Worm (Caenorhabditis elegans) whole organism, L2 larva: ENCODE measurements around the gene C18G1.1.

ENCODE experiments used
- C34F6.9 ChIP-seq: fragments of 150-350 bp; optimal IDR thresholded peaks from 2 replicates; lab custom pipeline; 2014; ENCODE audit warnings: missing biosample characterization, missing genetic modification characterization
- R02D3.7 ChIP-seq: fragments of 150-350 bp; optimal IDR thresholded peaks from 2 replicates; lab custom pipeline; 2014; ENCODE audit warnings: missing biosample characterization, missing genetic modification characterization
- aly-2 ChIP-seq: fragments of 150-350 bp; optimal IDR thresholded peaks from 2 replicates; lab custom pipeline; 2014; ENCODE audit warnings: missing biosample characterization, missing genetic modification characterization
- ama-1 ChIP-seq: fragments of 150-350 bp; optimal IDR thresholded peaks from 2 replicates; lab custom pipeline; 2018; ENCODE audit warnings: inconsistent platforms
- ceh-82 ChIP-seq: fragments of 150-350 bp; optimal IDR thresholded peaks from 2 replicates; lab custom pipeline; 2014; ENCODE audit warnings: missing biosample characterization, missing genetic modification characterization
- crh-2 ChIP-seq: sonication (generic microtip); optimal IDR thresholded peaks from 2 replicates; lab custom pipeline; 2017; ENCODE audit warnings: missing biosample characterization, missing genetic modification characterization
- dmd-4 ChIP-seq: sonication (generic microtip); optimal IDR thresholded peaks from 2 replicates; lab custom pipeline; 2017; ENCODE audit warnings: missing biosample characterization, missing genetic modification characterization
- egl-27 ChIP-seq: sonication (generic microtip); optimal IDR thresholded peaks from 3 replicates; lab custom pipeline; 2017; ENCODE audit warnings: missing biosample characterization, missing genetic modification reagents, missing genetic modification characterization
- fos-1 ChIP-seq: fragments of 150-350 bp; optimal IDR thresholded peaks from 2 replicates; lab custom pipeline; 2014; ENCODE audit warnings: missing biosample characterization, missing genetic modification characterization
- lin-11 ChIP-seq: fragments of 150-350 bp; sonication (generic microtip); optimal IDR thresholded peaks from 2 replicates; lab custom pipeline; 2014; ENCODE audit warnings: missing biosample characterization, missing genetic modification characterization, inconsistent platforms, mixed read lengths
- lsy-2 ChIP-seq, 2 experiments: fragments of 150-350 bp in 1 of 2; sonication (generic microtip) in 1 of 2; optimal IDR thresholded peaks; 2 replicates each; lab custom pipeline; 2014 to 2017; ENCODE audit warnings: missing biosample characterization in 2 of 2, missing genetic modification characterization in 2 of 2
- mab-5 ChIP-seq: fragments of 150-350 bp; optimal IDR thresholded peaks from 2 replicates; lab custom pipeline; 2014; ENCODE audit warnings: missing biosample characterization, missing genetic modification characterization
- mbf-1 ChIP-seq: sonication (generic microtip); optimal IDR thresholded peaks from 2 replicates; lab custom pipeline; 2017; ENCODE audit warnings: missing biosample characterization, missing genetic modification characterization
- mdl-1 ChIP-seq, 2 experiments: fragments of 150-350 bp in 1 of 2; sonication (generic microtip) in 1 of 2; optimal IDR thresholded peaks; 2 replicates each; lab custom pipeline; 2017; ENCODE audit warnings: missing biosample characterization in 2 of 2, missing genetic modification characterization in 2 of 2
- nhr-12 ChIP-seq: fragments of 150-350 bp; optimal IDR thresholded peaks from 2 replicates; lab custom pipeline; 2014; ENCODE audit warnings: missing biosample characterization, missing genetic modification characterization
- nhr-129 ChIP-seq: fragments of 150-350 bp; optimal IDR thresholded peaks from 2 replicates; lab custom pipeline; 2014; ENCODE audit warnings: missing biosample characterization, missing genetic modification characterization
- nhr-23 ChIP-seq: fragments of 150-350 bp; optimal IDR thresholded peaks from 2 replicates; lab custom pipeline; 2014; ENCODE audit warnings: missing biosample characterization, missing genetic modification reagents, missing genetic modification characterization
- nhr-237 ChIP-seq: fragments of 150-350 bp; optimal IDR thresholded peaks from 2 replicates; lab custom pipeline; 2014; ENCODE audit warnings: missing biosample characterization, missing genetic modification characterization
- nhr-25 ChIP-seq: fragments of 150-350 bp; sonication (generic microtip); optimal IDR thresholded peaks from 3 replicates; lab custom pipeline; 2014; ENCODE audit warnings: missing biosample characterization, missing genetic modification characterization
- nhr-6 ChIP-seq: fragments of 150-350 bp; optimal IDR thresholded peaks from 2 replicates; lab custom pipeline; 2014; ENCODE audit warnings: missing biosample characterization, missing genetic modification characterization
- peb-1 ChIP-seq: fragments of 150-350 bp; optimal IDR thresholded peaks from 2 replicates; lab custom pipeline; 2014; ENCODE audit warnings: missing biosample characterization, missing genetic modification characterization
- sem-4 ChIP-seq: fragments of 150-350 bp; optimal IDR thresholded peaks from 2 replicates; lab custom pipeline; 2014; ENCODE audit warnings: missing biosample characterization, missing genetic modification reagents, missing genetic modification characterization
- skn-1 ChIP-seq: sonication (generic microtip); optimal IDR thresholded peaks from 2 replicates; lab custom pipeline; 2017; ENCODE audit warnings: missing biosample characterization, missing genetic modification characterization
- sma-3 ChIP-seq: sonication (generic microtip); optimal IDR thresholded peaks from 2 replicates; lab custom pipeline; 2016; ENCODE audit warnings: missing genetic modification reagents, missing genetic modification characterization, missing compliant biosample characterization
- sma-9 ChIP-seq, 2 experiments: fragments of 150-350 bp in 1 of 2; sonication (generic microtip) in 1 of 2; optimal IDR thresholded peaks; 2 replicates each; lab custom pipeline; 2014 to 2016; ENCODE audit warnings: missing genetic modification characterization in 2 of 2, mild to moderate bottlenecking in 1 of 2, missing biosample characterization in 1 of 2, missing compliant biosample characterization in 1 of 2, missing genetic modification reagents in 1 of 2, moderate library complexity in 1 of 2
- snpc-4 ChIP-seq: fragments of 150-350 bp; optimal IDR thresholded peaks from 2 replicates; lab custom pipeline; 2014; ENCODE audit warnings: missing biosample characterization, missing genetic modification characterization
- unc-39 ChIP-seq: fragments of 150-350 bp; optimal IDR thresholded peaks from 2 replicates; lab custom pipeline; 2014; ENCODE audit warnings: missing biosample characterization, missing genetic modification characterization
- unc-62 ChIP-seq: fragments of 150-350 bp; optimal IDR thresholded peaks from 2 replicates; lab custom pipeline; 2014; ENCODE audit warnings: missing biosample characterization, missing genetic modification reagents, missing genetic modification characterization
- zag-1 ChIP-seq: fragments of 150-350 bp; optimal IDR thresholded peaks from 2 replicates; lab custom pipeline; 2014; ENCODE audit warnings: missing biosample characterization, missing genetic modification characterization
- ztf-4 ChIP-seq: fragments of 150-350 bp; optimal IDR thresholded peaks from 2 replicates; lab custom pipeline; 2014; ENCODE audit warnings: missing biosample characterization, missing genetic modification characterization

The C18G1.1 gene

DNA sequence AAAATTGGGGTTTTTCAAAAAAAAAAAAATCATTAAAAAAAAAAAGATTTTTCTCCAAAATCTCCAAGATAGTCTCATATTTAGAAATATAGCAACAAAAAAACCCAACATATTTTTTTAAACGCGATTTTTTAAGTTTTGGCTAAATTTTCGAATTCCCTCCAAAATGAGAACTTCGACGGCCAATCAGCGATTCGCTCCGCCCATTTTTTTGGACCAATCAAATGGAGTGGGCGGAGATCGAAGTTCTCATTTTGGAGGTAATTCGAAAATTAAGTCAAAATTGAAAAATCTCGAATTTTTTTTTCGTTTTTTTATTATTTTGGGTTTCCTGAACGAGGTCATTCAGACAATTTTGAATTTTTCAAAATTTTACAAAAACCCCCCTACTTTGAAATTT lies 36.1 kb downstream of the C18G1.1 start:
- TF ChIP-seq zag-1 (tag; lab: Kevin White, UChicago) (no peak), nhr-23 (tag; lab: Kevin White, UChicago) (no peak), nhr-6 (tag; lab: Kevin White, UChicago) (no peak), ama-1 (lab: Kevin White, UChicago) (no peak), sma-9 (GFP tag; optimal IDR thresholded peaks at IDR 0.05; lab: Kevin White, UChicago) (no peak), sma-9 (tag; optimal IDR thresholded peaks at IDR 0.05; lab: Kevin White, UChicago) (no peak), sma-3 (GFP tag; lab: Kevin White, UChicago) (no peak), snpc-4 (tag; lab: Kevin White, UChicago) (no peak), lin-11 (tag; lab: Kevin White, UChicago) (no peak), dmd-4 (tag; lab: Kevin White, UChicago) (no peak), crh-2 (tag; lab: Kevin White, UChicago) (no peak), aly-2 (tag; lab: Kevin White, UChicago) (no peak), mbf-1 (tag; lab: Kevin White, UChicago) (no peak), sem-4 (tag; lab: Kevin White, UChicago) (no peak), unc-62 (GFP tag; lab: Kevin White, UChicago) (no peak), mdl-1 (tag; optimal IDR thresholded peaks at IDR 0.05; lab: Kevin White, UChicago) (no peak), nhr-12 (no peak), nhr-237 (tag; lab: Kevin White, UChicago) (no peak), nhr-25 (tag; lab: Kevin White, UChicago) (no peak), unc-39 (no peak)

DNA sequence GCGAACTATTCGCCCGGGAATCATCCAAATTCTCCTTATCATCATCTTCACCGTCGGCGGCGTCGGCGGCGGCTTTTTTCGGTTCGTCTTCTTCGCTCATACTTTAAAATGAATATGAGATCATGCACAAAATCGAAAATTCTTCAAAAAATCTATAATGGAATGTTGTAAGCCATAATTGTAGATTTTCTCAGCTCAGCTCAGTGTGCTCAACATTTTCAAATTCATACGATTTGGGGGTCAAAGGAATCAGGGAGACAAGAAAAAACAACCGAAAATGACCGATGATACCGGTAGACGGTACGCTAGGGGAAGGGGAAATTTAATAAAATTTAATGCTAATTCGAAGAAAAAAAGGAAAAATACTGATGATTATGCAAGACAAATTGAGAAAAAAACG lies 40.8 kb downstream of the C18G1.1 start, which contains the start of gene ccep-97:
Gene ccep-97, minus strand, starts transcription at position 101 of the 400 bp plus-strand sequence.
- no peak for TF ChIP-seq snpc-4 (tag; lab: Kevin White, UChicago)

DNA sequence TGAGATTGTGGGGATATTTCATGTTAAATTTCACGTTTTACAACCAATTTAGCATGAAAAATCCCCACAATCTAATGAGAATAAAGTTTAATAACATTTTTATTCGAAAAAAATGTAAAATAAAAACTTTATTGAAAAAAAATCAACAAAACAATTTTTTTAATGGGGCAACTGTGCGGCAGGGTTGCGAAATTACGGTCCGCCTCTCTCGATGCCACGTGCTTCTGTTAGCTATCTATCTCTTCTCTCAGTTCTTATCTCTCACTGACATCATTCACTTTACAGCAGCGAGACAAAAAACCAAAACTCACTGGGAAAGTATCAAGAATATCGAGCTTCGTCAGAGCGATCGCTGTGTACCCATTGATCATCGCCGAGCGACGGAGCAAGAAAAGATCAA lies 42.8 kb downstream of the C18G1.1 start:
- TF ChIP-seq ceh-82 (tag; lab: Kevin White, UChicago) = no peak
- TF ChIP-seq mdl-1 (tag; optimal IDR thresholded peaks at IDR 0.05; lab: Kevin White, UChicago) = peak in 1 of 2 experiments; percentile 22
- TF ChIP-seq nhr-12 = no peak
- no peak for TF ChIP-seq unc-39
- peak; percentile 50 for TF ChIP-seq ztf-4 (tag; lab: Kevin White, UChicago)
- no peak for TF ChIP-seq nhr-6 (tag; lab: Kevin White, UChicago)
- no peak for TF ChIP-seq unc-62 (GFP tag; lab: Kevin White, UChicago)
- peak; percentile 28 for TF ChIP-seq crh-2 (tag; lab: Kevin White, UChicago)
- no peak for TF ChIP-seq mab-5 (tag; lab: Kevin White, UChicago)
- TF ChIP-seq fos-1 (tag; lab: Kevin White, UChicago) = peak; percentile 15
- TF ChIP-seq skn-1 (tag; lab: Kevin White, UChicago) = no peak
- TF ChIP-seq nhr-129 (tag; lab: Kevin White, UChicago) = peak; percentile 38
- TF ChIP-seq lsy-2 (tag; optimal IDR thresholded peaks at IDR 0.05; lab: Kevin White, UChicago) = peak in 1 of 2 experiments; percentile 12
- peak; percentile 10 for TF ChIP-seq C34F6.9 (tag; lab: Kevin White, UChicago)
- TF ChIP-seq nhr-25 (tag; lab: Kevin White, UChicago) = peak; percentile 32
- TF ChIP-seq ama-1 (lab: Kevin White, UChicago) = no peak
- TF ChIP-seq sma-9 (GFP tag; optimal IDR thresholded peaks at IDR 0.05; lab: Kevin White, UChicago) = no peak
- TF ChIP-seq sma-9 (tag; optimal IDR thresholded peaks at IDR 0.05; lab: Kevin White, UChicago) = no peak

DNA sequence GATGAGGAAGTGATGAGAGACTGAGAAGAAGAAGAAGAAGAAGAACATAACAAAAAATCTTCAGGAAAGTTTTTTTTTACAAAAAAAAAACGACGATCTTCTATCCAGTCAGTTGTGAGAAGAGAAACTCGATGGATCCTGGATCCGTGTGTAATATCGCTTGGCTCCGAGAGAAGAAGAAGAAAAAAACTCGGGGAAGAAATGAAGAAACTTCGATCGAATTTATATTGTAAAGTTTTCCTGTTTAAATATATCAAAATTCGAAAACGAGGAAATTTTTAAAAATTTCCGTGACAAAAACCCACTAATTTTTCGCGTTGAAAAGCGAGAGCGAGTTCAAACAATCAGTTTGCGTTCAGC lies 45.5 kb downstream of the C18G1.1 start, which contains the start of gene adss-1:
Gene adss-1, minus strand, starts transcription at position 101 of the 360 bp plus-strand sequence.
- TF ChIP-seq mdl-1 (tag; optimal IDR thresholded peaks at IDR 0.05; lab: Kevin White, UChicago) = no peak
- no peak for TF ChIP-seq nhr-25 (tag; lab: Kevin White, UChicago)
- TF ChIP-seq unc-62 (GFP tag; lab: Kevin White, UChicago) = no peak
- TF ChIP-seq mbf-1 (tag; lab: Kevin White, UChicago) = no peak
- no peak for TF ChIP-seq ztf-4 (tag; lab: Kevin White, UChicago)
- TF ChIP-seq nhr-23 (tag; lab: Kevin White, UChicago) = no peak
- TF ChIP-seq egl-27 = no peak
- TF ChIP-seq peb-1 (tag; lab: Kevin White, UChicago) = no peak
- TF ChIP-seq crh-2 (tag; lab: Kevin White, UChicago) = no peak
- no peak for TF ChIP-seq ceh-82 (tag; lab: Kevin White, UChicago)
- no peak for TF ChIP-seq R02D3.7
- TF ChIP-seq nhr-6 (tag; lab: Kevin White, UChicago) = no peak
- TF ChIP-seq mab-5 (tag; lab: Kevin White, UChicago) = no peak
- TF ChIP-seq zag-1 (tag; lab: Kevin White, UChicago) = no peak
- no peak for TF ChIP-seq lin-11 (tag; lab: Kevin White, UChicago)
- no peak for TF ChIP-seq lsy-2 (tag; optimal IDR thresholded peaks at IDR 0.05; lab: Kevin White, UChicago)
- TF ChIP-seq C34F6.9 (tag; lab: Kevin White, UChicago) = no peak
